Fruit fly (Drosophila melanogaster): ENCODE results near the gene XNP.
A peak's percentile ranks its signal among the peaks of the same experiment; 100 is the strongest.

DNA sequence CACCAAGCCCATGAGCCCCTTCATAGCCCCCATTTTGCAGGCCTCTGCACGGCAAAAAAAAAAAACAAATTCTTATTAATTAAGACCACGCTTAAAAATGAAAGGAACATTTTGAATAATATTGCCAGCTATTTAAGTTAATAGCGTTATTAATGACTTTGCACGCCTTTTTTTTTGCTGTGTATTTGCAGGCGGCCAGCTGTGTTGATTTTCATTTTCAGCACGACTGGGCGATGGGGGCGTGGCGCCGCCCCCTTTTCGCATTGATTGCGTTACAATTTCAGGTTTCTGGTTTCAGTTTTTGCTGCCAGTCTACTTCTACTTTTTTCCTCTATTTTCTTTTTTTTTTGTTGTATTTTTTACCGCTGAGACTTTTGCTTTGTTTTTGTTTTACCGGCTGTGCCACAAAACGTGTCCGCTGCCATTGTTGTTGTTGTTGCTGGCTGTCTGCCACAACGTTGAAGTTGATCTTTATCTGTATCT, 49.3 kb upstream of the XNP start:
- TF ChIP-seq CG15696 (tag; optimal IDR thresholded peaks at IDR 0.05) = no peak
- TF ChIP-seq PHDP (tag; optimal IDR thresholded peaks at IDR 0.05) = peak; percentile 0
- no peak for TF ChIP-seq mirr (GFP tag; optimal IDR thresholded peaks at IDR 0.05)
- peak; percentile 55 for TF ChIP-seq CG7839 (tag; optimal IDR thresholded peaks at IDR 0.05)
- TF ChIP-seq exex (tag; optimal IDR thresholded peaks at IDR 0.05) = no peak
- no peak for TF ChIP-seq ewg (GFP tag; optimal IDR thresholded peaks at IDR 0.05)
- TF ChIP-seq fru (optimal IDR thresholded peaks at IDR 0.05) = no peak
- TF ChIP-seq pros (GFP tag; optimal IDR thresholded peaks at IDR 0.05) = no peak
- TF ChIP-seq CG4404 (GFP tag; IDR thresholded peaks at IDR 0.05) = peak; percentile 29; the same call in 1 of the 2 replicates

Data from whole organism, embryonic.